Worm (Caenorhabditis elegans) whole organism, young adult: Measurements from ENCODE around the gene cuc-1.

ENCODE experiments used
- F52B5.7 ChIP-seq: sonication (generic microtip); optimal IDR thresholded peaks from 2 replicates; lab custom pipeline; 2016; ENCODE audit warnings: mild to moderate bottlenecking, missing genetic modification characterization, missing compliant biosample characterization
- aptf-2 ChIP-seq: fragments of 200-800 bp; sonication (Bioruptor generic); conservative IDR thresholded peaks from 2 replicates; pipeline ENCODE4 v1.3.6; 2022; ENCODE audit warnings: missing genetic modification reagents, missing genetic modification characterization, missing compliant biosample characterization
- egrh-3 ChIP-seq: fragments of 200-800 bp; sonication (Bioruptor generic); IDR thresholded peaks from 2 replicates; pipeline ENCODE4 v1.3.6; 2022; ENCODE audit warnings: missing genetic modification reagents, missing genetic modification characterization, missing compliant biosample characterization
- hlh-12 ChIP-seq: sonication (generic microtip); optimal IDR thresholded peaks from 2 replicates; lab custom pipeline; 2016; ENCODE audit warnings: missing genetic modification characterization, missing compliant biosample characterization
- lag-1 ChIP-seq: fragments of 200-800 bp; sonication (Bioruptor generic); IDR thresholded peaks from 2 replicates; pipeline ENCODE4 v1.3.6; 2022; ENCODE audit warnings: missing genetic modification reagents, missing genetic modification characterization, missing compliant biosample characterization
- let-607 ChIP-seq, 2 experiments: fragments of 200-800 bp in 1 of 2; sonication (Bioruptor generic) in 1 of 2; sonication (generic microtip) in 1 of 2; optimal IDR thresholded peaks; 2 replicates each; lab custom pipeline; 2016 to 2018; ENCODE audit warnings: mild to moderate bottlenecking in 2 of 2, missing compliant biosample characterization in 2 of 2, missing genetic modification characterization in 2 of 2, moderate library complexity in 2 of 2, missing genotype in 1 of 2
- lin-35 ChIP-seq, 3 experiments: fragments of 150-350 bp in 2 of 3; sonication (generic microtip) in 1 of 3; optimal IDR thresholded peaks; 2 replicates each; lab custom pipeline; 2014 to 2018; ENCODE audit warnings: missing biosample characterization in 3 of 3, missing genetic modification characterization in 3 of 3, missing genetic modification reagents in 3 of 3
- madf-6 ChIP-seq: fragments of 200-800 bp; sonication (Bioruptor generic); IDR thresholded peaks from 2 replicates; pipeline ENCODE4 v1.3.6; 2022; ENCODE audit warnings: missing genetic modification reagents, missing genetic modification characterization, missing compliant biosample characterization
- nfyb-1 ChIP-seq: fragments of 200-800 bp; sonication (Bioruptor generic); IDR thresholded peaks from 2 replicates; pipeline ENCODE4 v1.3.6; 2022; ENCODE audit warnings: missing genetic modification reagents, missing genetic modification characterization, missing compliant biosample characterization
- pha-4 ChIP-seq: fragments of 150-350 bp; sonication (generic microtip); optimal IDR thresholded peaks from 2 replicates; lab custom pipeline; 2014; ENCODE audit warnings: missing biosample characterization, missing genetic modification reagents, missing genetic modification characterization
- unc-130 ChIP-seq: sonication (generic microtip); optimal IDR thresholded peaks from 2 replicates; lab custom pipeline; 2016; ENCODE audit warnings: missing genetic modification reagents, missing genetic modification characterization, missing compliant biosample characterization
- unc-62 ChIP-seq: fragments of 150-350 bp; optimal IDR thresholded peaks from 2 replicates; lab custom pipeline; 2014; ENCODE audit warnings: missing biosample characterization, missing genetic modification reagents, missing genetic modification characterization

- TF ChIP-seq F52B5.7 (tag; lab: Kevin White, UChicago): no peak
- TF ChIP-seq pha-4: no peak
- no peak for TF ChIP-seq unc-62
- no peak for TF ChIP-seq aptf-2 (GFP tag; lab: Robert Waterston, UW)
- TF ChIP-seq let-607 (tag; optimal IDR thresholded peaks at IDR 0.05; lab: Kevin White, UChicago): no peak
- TF ChIP-seq nfyb-1 (GFP tag; lab: Robert Waterston, UW): no peak
- no peak for TF ChIP-seq madf-6 (GFP tag; lab: Robert Waterston, UW)
- TF ChIP-seq lag-1 (GFP tag; lab: Robert Waterston, UW): no peak
- TF ChIP-seq hlh-12: no peak
- no peak for TF ChIP-seq egrh-3 (GFP tag; lab: Robert Waterston, UW)
- no peak for TF ChIP-seq lin-35 (GFP tag; optimal IDR thresholded peaks at IDR 0.05; lab: Kevin White, UChicago)
- TF ChIP-seq unc-130 (GFP tag; lab: Kevin White, UChicago): no peak
Measured at ce11 chrIII:7823285-7823684, 37.5 kb downstream of the cuc-1 start.
